Worm (Caenorhabditis elegans) whole organism, L4 larva: ENCODE measurements around the gene cyp-14A1.

ENCODE experiments used
- T20F7.1 ChIP-seq: fragments of 200-800 bp; sonication (Bioruptor generic); optimal IDR thresholded peaks from 2 replicates; lab custom pipeline; 2018; ENCODE audit warnings: mild to moderate bottlenecking, missing genetic modification characterization, missing compliant biosample characterization
- Y5F2A.4 ChIP-seq: fragments of 200-800 bp; sonication (Bioruptor generic); optimal IDR thresholded peaks from 2 replicates; lab custom pipeline; 2018; ENCODE audit warnings: mild to moderate bottlenecking, missing genetic modification characterization, missing compliant biosample characterization
- ZK546.5 ChIP-seq, 2 experiments: sonication (generic microtip); optimal IDR thresholded peaks; 2 replicates each; lab custom pipeline; 2017; ENCODE audit warnings: missing biosample characterization in 2 of 2, missing genetic modification characterization in 2 of 2
- aha-1 ChIP-seq: fragments of 150-350 bp; peaks from one replicate; lab custom pipeline; 2014; ENCODE audit warnings: missing biosample characterization, missing genetic modification characterization
- aly-2 ChIP-seq: sonication (generic microtip); optimal IDR thresholded peaks from 2 replicates; lab custom pipeline; 2018; ENCODE audit warnings: missing biosample characterization, missing genetic modification characterization
- ama-1 ChIP-seq: fragments of 150-350 bp; optimal IDR thresholded peaks from 2 replicates; lab custom pipeline; 2014; ENCODE audit warnings: inconsistent platforms, mixed read lengths
- ceh-20 ChIP-seq: fragments of 200-800 bp; sonication (Bioruptor generic); IDR thresholded peaks from 2 replicates; pipeline ENCODE4 v1.3.6; 2022; ENCODE audit warnings: missing genetic modification reagents, missing genetic modification characterization, missing compliant biosample characterization
- ceh-28 ChIP-seq: fragments of 150-350 bp; optimal IDR thresholded peaks from 2 replicates; lab custom pipeline; 2014; ENCODE audit warnings: missing biosample characterization, missing genetic modification reagents, missing genetic modification characterization
- ceh-44 ChIP-seq: fragments of 200-800 bp; sonication (Bioruptor generic); IDR thresholded peaks from 2 replicates; pipeline ENCODE4 v1.3.6; 2022; ENCODE audit warnings: missing genetic modification reagents, missing genetic modification characterization, missing compliant biosample characterization
- ces-1 ChIP-seq: fragments of 150-350 bp; sonication (generic microtip); optimal IDR thresholded peaks from 4 replicates; lab custom pipeline; 2014; ENCODE audit warnings: missing biosample characterization, missing genetic modification reagents, missing genetic modification characterization
- daf-12 ChIP-seq: fragments of 150-350 bp; optimal IDR thresholded peaks from 2 replicates; lab custom pipeline; 2014; ENCODE audit warnings: missing biosample characterization, missing genetic modification reagents, missing genetic modification characterization
- daf-16 ChIP-seq, 3 experiments: sonication (generic microtip); optimal IDR thresholded peaks; 2 replicates each; lab custom pipeline; 2016 to 2017; ENCODE audit warnings: missing genetic modification characterization in 3 of 3, missing genetic modification reagents in 3 of 3, mild to moderate bottlenecking in 2 of 3, missing compliant biosample characterization in 2 of 3, missing biosample characterization in 1 of 3, moderate library complexity in 1 of 3
- dmd-6 ChIP-seq: fragments of 200-800 bp; sonication (Bioruptor generic); IDR thresholded peaks from 2 replicates; pipeline ENCODE4 v1.3.6; 2022; ENCODE audit warnings: missing genetic modification reagents, missing genetic modification characterization, missing compliant biosample characterization
- dmd-8 ChIP-seq: fragments of 200-800 bp; sonication (Bioruptor generic); IDR thresholded peaks from 2 replicates; pipeline ENCODE4 v1.3.6; 2022; ENCODE audit warnings: missing genetic modification characterization, missing compliant biosample characterization
- dpl-1 ChIP-seq: fragments of 150-350 bp; optimal IDR thresholded peaks from 2 replicates; lab custom pipeline; 2014; ENCODE audit warnings: missing biosample characterization, missing genetic modification reagents, missing genetic modification characterization
- duxl-1 ChIP-seq: sonication (generic microtip); optimal IDR thresholded peaks from 2 replicates; lab custom pipeline; 2016; ENCODE audit warnings: mild to moderate bottlenecking, missing genetic modification characterization, moderate library complexity, missing compliant biosample characterization; ENCODE audit not compliant: poor library complexity
- dve-1 ChIP-seq: sonication (generic microtip); optimal IDR thresholded peaks from 2 replicates; lab custom pipeline; 2017; ENCODE audit warnings: antibody characterized with exemption, mild to moderate bottlenecking, missing genetic modification characterization, missing compliant biosample characterization; ENCODE audit not compliant: insufficient read depth
- egl-43 ChIP-seq: fragments of 200-800 bp; sonication (Bioruptor generic); IDR thresholded peaks from 2 replicates; pipeline ENCODE4 v1.3.6; 2022; ENCODE audit warnings: missing genetic modification reagents, missing genetic modification characterization, missing compliant biosample characterization
- fos-1 ChIP-seq: fragments of 150-350 bp; optimal IDR thresholded peaks from 2 replicates; lab custom pipeline; 2014; ENCODE audit warnings: missing biosample characterization, missing genetic modification characterization
- hlh-11 ChIP-seq: fragments of 200-800 bp; sonication (Bioruptor generic); optimal IDR thresholded peaks from 2 replicates; lab custom pipeline; 2018; ENCODE audit warnings: mild to moderate bottlenecking, missing genetic modification characterization, missing compliant biosample characterization
- hlh-30 ChIP-seq: sonication (generic microtip); optimal IDR thresholded peaks from 2 replicates; lab custom pipeline; 2017; ENCODE audit warnings: antibody characterized with exemption, mild to moderate bottlenecking, missing genetic modification characterization, missing compliant biosample characterization; ENCODE audit not compliant: insufficient read depth
- hmg-1.1 ChIP-seq: fragments of 200-800 bp; sonication (Bioruptor generic); IDR thresholded peaks from 2 replicates; pipeline ENCODE4 v1.3.6; 2022; ENCODE audit warnings: missing genetic modification reagents, missing genetic modification characterization, missing compliant biosample characterization
- lin-15B ChIP-seq: fragments of 150-350 bp; sonication (generic microtip); optimal IDR thresholded peaks from 3 replicates; lab custom pipeline; 2014; ENCODE audit warnings: missing biosample characterization, missing genetic modification characterization
- madf-5 ChIP-seq, 2 experiments: fragments of 200-800 bp; sonication (Bioruptor generic); IDR thresholded peaks; 2 replicates each; pipeline ENCODE4 v1.3.6; 2022; ENCODE audit warnings: missing compliant biosample characterization in 2 of 2, missing genetic modification characterization in 2 of 2
- mdl-1 ChIP-seq, 2 experiments: fragments of 150-350 bp in 1 of 2; sonication (generic microtip) in 1 of 2; optimal IDR thresholded peaks; 2 replicates each; lab custom pipeline; 2014 to 2017; ENCODE audit warnings: missing biosample characterization in 2 of 2, missing genetic modification characterization in 2 of 2
- mxl-2 ChIP-seq: fragments of 200-800 bp; sonication (Bioruptor generic); conservative IDR thresholded peaks from 2 replicates; pipeline ENCODE4 v1.3.6; 2022; ENCODE audit warnings: missing genetic modification reagents, missing genetic modification characterization, missing compliant biosample characterization
- mxl-3 ChIP-seq: fragments of 200-800 bp; sonication (Bioruptor generic); optimal IDR thresholded peaks from 2 replicates; lab custom pipeline; 2018; ENCODE audit warnings: mild to moderate bottlenecking, missing genetic modification characterization, missing compliant biosample characterization
- nhr-102 ChIP-seq: sonication (generic microtip); optimal IDR thresholded peaks from 2 replicates; lab custom pipeline; 2016; ENCODE audit warnings: mild to moderate bottlenecking, missing genetic modification characterization, moderate library complexity, missing compliant biosample characterization
- nhr-111 ChIP-seq: fragments of 200-800 bp; sonication (Bioruptor generic); optimal IDR thresholded peaks from 2 replicates; lab custom pipeline; 2018; ENCODE audit warnings: mild to moderate bottlenecking, missing genetic modification characterization, missing compliant biosample characterization
- nhr-237 ChIP-seq: sonication (generic microtip); optimal IDR thresholded peaks from 2 replicates; lab custom pipeline; 2017; ENCODE audit warnings: missing biosample characterization, missing genetic modification characterization
- nhr-28 ChIP-seq: fragments of 150-350 bp; optimal IDR thresholded peaks from 2 replicates; lab custom pipeline; 2014; ENCODE audit warnings: missing biosample characterization, missing genetic modification characterization
- nhr-77 ChIP-seq: fragments of 150-350 bp; optimal IDR thresholded peaks from 2 replicates; lab custom pipeline; 2014; ENCODE audit warnings: missing biosample characterization, missing genetic modification characterization
- saeg-2 ChIP-seq: fragments of 200-800 bp; sonication (Bioruptor generic); IDR thresholded peaks from 2 replicates; pipeline ENCODE4 v1.3.6; 2022; ENCODE audit warnings: missing genetic modification reagents, missing genetic modification characterization, missing compliant biosample characterization
- sdz-12 ChIP-seq: fragments of 200-800 bp; sonication (Bioruptor generic); optimal IDR thresholded peaks from 2 replicates; lab custom pipeline; 2018; ENCODE audit warnings: mild to moderate bottlenecking, missing genetic modification characterization, missing compliant biosample characterization
- spr-1 ChIP-seq: sonication (generic microtip); optimal IDR thresholded peaks from 2 replicates; lab custom pipeline; 2016; ENCODE audit warnings: mild to moderate bottlenecking, missing genetic modification characterization, missing compliant biosample characterization
- unc-62 ChIP-seq, 3 experiments: fragments of 150-350 bp in 1 of 3; sonication (generic microtip); optimal IDR thresholded peaks in 2 of 3; peaks in 1 of 3; 1 replicate in 1 of 3; 2 replicates in 2 of 3; lab custom pipeline; 2014 to 2017; ENCODE audit warnings: missing biosample characterization in 3 of 3, missing genetic modification characterization in 3 of 3, missing genetic modification reagents in 3 of 3, missing genotype in 1 of 3
- vab-7 ChIP-seq: fragments of 200-800 bp; sonication (Bioruptor generic); IDR thresholded peaks from 2 replicates; pipeline ENCODE4 v1.3.6; 2022; ENCODE audit warnings: missing genetic modification reagents, missing genetic modification characterization, missing compliant biosample characterization
- zag-1 ChIP-seq: fragments of 150-350 bp; optimal IDR thresholded peaks from 2 replicates; lab custom pipeline; 2014; ENCODE audit warnings: missing biosample characterization, missing genetic modification characterization
- zfp-3 ChIP-seq: fragments of 200-800 bp; sonication (Bioruptor generic); conservative IDR thresholded peaks from 2 replicates; pipeline ENCODE4 v1.3.6; 2022; ENCODE audit warnings: missing genetic modification reagents, missing genetic modification characterization, missing compliant biosample characterization
- zip-11 ChIP-seq: fragments of 200-800 bp; sonication (Bioruptor generic); IDR thresholded peaks from 2 replicates; pipeline ENCODE4 v1.3.6; 2022; ENCODE audit warnings: missing genetic modification characterization, missing compliant biosample characterization
- zip-2 ChIP-seq: fragments of 150-350 bp; optimal IDR thresholded peaks from 2 replicates; lab custom pipeline; 2014; ENCODE audit warnings: missing biosample characterization, missing genetic modification characterization
- ztf-11 ChIP-seq: fragments of 150-350 bp; optimal IDR thresholded peaks from 2 replicates; lab custom pipeline; 2014; ENCODE audit warnings: missing biosample characterization, missing genetic modification characterization

The cyp-14A1 gene

ce11 chrX:13250163-13250562 lies 17.0 kb downstream of the cyp-14A1 start (continued):
- TF ChIP-seq zfp-3 (GFP tag; lab: Robert Waterston, UW) (no peak), ceh-44 (GFP tag; lab: Robert Waterston, UW) (no peak), dpl-1 (no peak), ama-1 (lab: Kevin White, UChicago) (no peak), duxl-1 (no peak), nhr-111 (no peak), zip-2 (tag; lab: Kevin White, UChicago) (no peak), dmd-6 (peak; percentile 83), sdz-12 (no peak), ZK546.5 (tag; optimal IDR thresholded peaks at IDR 0.05; lab: Kevin White, UChicago) (no peak), ztf-11 (tag; lab: Kevin White, UChicago) (no peak), aly-2 (no peak), madf-5 (GFP tag; IDR thresholded peaks at IDR 0.05; lab: Robert Waterston, UW) (no peak), aha-1 (tag; lab: Kevin White, UChicago) (peak; percentile 98), nhr-237 (tag; lab: Kevin White, UChicago) (no peak), Y5F2A.4 (no peak), saeg-2 (GFP tag; lab: Robert Waterston, UW) (no peak), vab-7 (GFP tag; lab: Robert Waterston, UW) (no peak), hlh-30 (tag; lab: Kevin White, UChicago) (peak; percentile 84), fos-1 (tag; lab: Kevin White, UChicago) (no peak), nhr-102 (tag; lab: Kevin White, UChicago) (peak; percentile 28)

- TF ChIP-seq unc-62 (GFP tag; optimal IDR thresholded peaks at IDR 0.05 in 1 of 2; lab: Kevin White, UChicago) (peak in 1 of 2 experiments; percentile 97), unc-62 (tag; optimal IDR thresholded peaks at IDR 0.05; lab: Kevin White, UChicago) (no peak), spr-1 (no peak), aha-1 (tag; lab: Kevin White, UChicago) (peak; percentile 23), mxl-3 (peak; percentile 15)
These were observed 18.1 kb downstream of the cyp-14A1 start for ce11 chrX:13249102-13249501.

- TF ChIP-seq aha-1 (tag; lab: Kevin White, UChicago) = peak; percentile 11
- no peak for TF ChIP-seq egl-43
- TF ChIP-seq, all 104 proteins: peak for 1
These were observed 18.9 kb downstream of the cyp-14A1 start, which contains the start of gene K08H2.7 for ce11 chrX:13248265-13248664. TSS of gene K08H2.7 (minus strand) at chrX:13248437.

- TF ChIP-seq hlh-30 (tag; lab: Kevin White, UChicago) (peak; percentile 39), mxl-2 (GFP tag; lab: Robert Waterston, UW) (no peak), lin-15B (no peak), dve-1 (tag; lab: Kevin White, UChicago) (peak; percentile 61), zip-11 (no peak), nhr-77 (peak; percentile 1), hlh-11 (peak; percentile 54), nhr-28 (tag; lab: Kevin White, UChicago) (peak; percentile 52), dmd-6 (peak; percentile 74), daf-16 (GFP tag; optimal IDR thresholded peaks at IDR 0.05; lab: Kevin White, UChicago) (no peak), daf-16 (tag; optimal IDR thresholded peaks at IDR 0.05; lab: Kevin White, UChicago) (peak; percentile 74)
These were observed 19.5 kb downstream of the cyp-14A1 start for ce11 chrX:13247614-13248013.

ce11 chrX:13246668-13247358 lies 20.3 kb downstream of the cyp-14A1 start:
- TF ChIP-seq dve-1 (tag; lab: Kevin White, UChicago) = peak; percentile 67
- TF ChIP-seq ces-1 (GFP tag; lab: Kevin White, UChicago) = peak; percentile 85
- TF ChIP-seq ceh-20 (GFP tag; lab: Robert Waterston, UW) = no peak
- TF ChIP-seq hmg-1.1 (GFP tag; lab: Robert Waterston, UW) = no peak
- no peak for TF ChIP-seq daf-12 (tag; lab: Kevin White, UChicago)
- TF ChIP-seq T20F7.1 (GFP tag; lab: Kevin White, UChicago) = peak; percentile 29
- TF ChIP-seq ceh-28 = no peak
- TF ChIP-seq zag-1 (tag; lab: Kevin White, UChicago) = no peak
- peak; percentile 52 for TF ChIP-seq dmd-6
- peak; percentile 33 for TF ChIP-seq hlh-11
- TF ChIP-seq saeg-2 (GFP tag; lab: Robert Waterston, UW) = no peak
- TF ChIP-seq nhr-28 (tag; lab: Kevin White, UChicago) = peak; percentile 82
- peak in 1 of 2 experiments; percentile 45 for TF ChIP-seq mdl-1 (tag; optimal IDR thresholded peaks at IDR 0.05; lab: Kevin White, UChicago)
- peak; percentile 71 for TF ChIP-seq hlh-30 (tag; lab: Kevin White, UChicago)
- TF ChIP-seq unc-62 (GFP tag; optimal IDR thresholded peaks at IDR 0.05 in 1 of 2; lab: Kevin White, UChicago) = peak in 1 of 2 experiments; percentile 3
- TF ChIP-seq unc-62 (tag; optimal IDR thresholded peaks at IDR 0.05; lab: Kevin White, UChicago) = no peak
- TF ChIP-seq dmd-8 (GFP tag; lab: Robert Waterston, UW) = no peak
- TF ChIP-seq dpl-1 = no peak
